Worm (Caenorhabditis elegans) whole organism, L4 larva: Measurements from ENCODE around the gene dct-17.

Source experiments
- aly-2 ChIP-seq: sonication (generic microtip); optimal IDR thresholded peaks from 2 replicates; lab custom pipeline; 2018; ENCODE audit warnings: missing biosample characterization, missing genetic modification characterization
- ceh-82 ChIP-seq: sonication (generic microtip); optimal IDR thresholded peaks from 2 replicates; lab custom pipeline; 2017; ENCODE audit warnings: missing biosample characterization, missing genetic modification characterization
- daf-12 ChIP-seq: fragments of 150-350 bp; optimal IDR thresholded peaks from 2 replicates; lab custom pipeline; 2014; ENCODE audit warnings: missing biosample characterization, missing genetic modification reagents, missing genetic modification characterization
- egl-27 ChIP-seq: sonication (generic microtip); optimal IDR thresholded peaks from 3 replicates; lab custom pipeline; 2017; ENCODE audit warnings: missing biosample characterization, missing genetic modification reagents, missing genetic modification characterization
- lin-1 ChIP-seq: fragments of 200-800 bp; sonication (Bioruptor generic); IDR thresholded peaks from 2 replicates; pipeline ENCODE4 v1.3.6; 2022; ENCODE audit warnings: missing genetic modification reagents, missing genetic modification characterization, missing compliant biosample characterization
- saeg-2 ChIP-seq: fragments of 200-800 bp; sonication (Bioruptor generic); IDR thresholded peaks from 2 replicates; pipeline ENCODE4 v1.3.6; 2022; ENCODE audit warnings: missing genetic modification reagents, missing genetic modification characterization, missing compliant biosample characterization
- zfp-3 ChIP-seq: fragments of 200-800 bp; sonication (Bioruptor generic); conservative IDR thresholded peaks from 2 replicates; pipeline ENCODE4 v1.3.6; 2022; ENCODE audit warnings: missing genetic modification reagents, missing genetic modification characterization, missing compliant biosample characterization

DNA sequence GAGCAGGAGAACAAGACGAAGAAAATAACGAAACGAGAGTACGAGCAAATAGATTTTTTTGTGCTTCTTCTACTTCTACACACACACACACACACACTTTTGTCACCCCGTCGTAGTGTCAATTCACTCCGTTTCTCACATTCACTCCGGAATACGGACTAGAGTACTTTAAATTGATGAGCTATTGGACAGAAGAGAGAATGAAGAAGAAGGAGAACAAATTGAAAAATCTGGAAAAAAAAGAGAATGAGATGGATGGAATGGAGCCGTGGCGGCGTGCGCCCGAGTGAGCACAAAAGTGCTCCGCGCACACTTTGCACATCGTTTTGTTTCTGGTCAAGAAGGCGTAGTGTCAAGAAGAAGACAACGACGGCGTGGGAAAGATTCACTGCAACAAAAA lies 43.1 kb downstream of the dct-17 start:
- no peak for TF ChIP-seq lin-1 (GFP tag; lab: Robert Waterston, UW)
- no peak for TF ChIP-seq daf-12 (tag; lab: Kevin White, UChicago)
- no peak for TF ChIP-seq aly-2 (tag; lab: Kevin White, UChicago)
- no peak for TF ChIP-seq saeg-2
- TF ChIP-seq egl-27 (tag; lab: Kevin White, UChicago) = no peak
- no peak for TF ChIP-seq ceh-82 (tag; lab: Kevin White, UChicago)
- TF ChIP-seq zfp-3 (GFP tag; lab: Robert Waterston, UW) = no peak
